Worm (Caenorhabditis elegans) whole organism, late embryonic: ENCODE data around the gene pqn-15.

Experiments used
- ama-1 ChIP-seq: fragments of 150-350 bp; optimal IDR thresholded peaks from 2 replicates; lab custom pipeline; 2014
- unc-55 ChIP-seq: sonication (generic microtip); optimal IDR thresholded peaks from 2 replicates; lab custom pipeline; 2017; ENCODE audit warnings: missing biosample characterization, missing genetic modification reagents, missing genetic modification characterization

DNA sequence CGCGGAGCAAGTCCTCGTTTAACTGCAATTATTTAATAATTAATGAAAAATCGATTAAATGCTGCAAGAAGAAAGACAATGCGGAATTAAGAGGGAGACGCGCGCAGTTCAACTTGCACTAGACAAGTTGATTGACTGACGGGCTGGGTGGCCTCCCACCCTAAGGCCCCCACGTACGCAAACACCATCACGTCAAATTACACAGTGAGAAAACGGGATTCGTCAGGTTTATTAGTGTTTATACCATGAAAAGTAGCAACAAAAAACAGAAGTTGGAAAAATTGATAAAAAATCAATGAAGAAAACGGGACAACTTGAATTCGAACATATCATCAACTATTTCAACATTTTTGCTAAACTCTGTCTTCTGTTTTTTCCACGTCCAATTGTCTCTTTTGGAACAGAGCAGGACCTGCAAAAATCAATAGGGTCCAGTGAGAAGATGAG is 821 bp upstream of the pqn-15 start:
- TF ChIP-seq unc-55 (GFP tag; lab: Kevin White, UChicago) (peak; percentile 84), ama-1 (lab: Kevin White, UChicago) (no peak)
